Fruit fly (Drosophila melanogaster): Measurements from ENCODE around the gene Dh44.
"Not testable (repeated sequence)": the region's sequence is repeated elsewhere in the genome, so short reads cannot be mapped to it uniquely, and the experiment has no call there.

DNA sequence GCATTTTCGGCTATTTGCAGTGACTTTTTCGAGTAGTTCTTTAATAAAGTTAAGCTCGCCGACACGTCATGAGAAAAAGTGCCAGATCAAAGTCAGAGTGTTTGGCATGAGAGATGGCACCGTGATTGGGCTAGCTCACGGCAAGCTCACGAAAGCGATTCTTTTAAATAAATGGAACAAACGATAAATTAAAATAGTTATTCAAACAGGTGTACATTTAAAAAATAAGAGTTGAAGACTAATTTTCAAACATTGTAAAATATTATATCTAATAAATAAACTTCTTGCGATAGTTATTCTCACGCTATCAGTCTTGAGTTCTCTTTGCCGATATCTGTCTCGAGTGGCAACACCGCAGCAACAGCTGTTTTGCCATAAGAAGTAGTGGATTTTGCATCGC lies 47.4 kb downstream of the Dh44 start, which contains the start of the genes eca and CG18542:
- not testable (repeated sequence) for TF ChIP-seq Hr96 (GFP tag; optimal IDR thresholded peaks at IDR 0.05); CG7045 (GFP tag; optimal IDR thresholded peaks at IDR 0.05); bab1 (GFP tag; optimal IDR thresholded peaks at IDR 0.05); cic (GFP tag; optimal IDR thresholded peaks at IDR 0.05); CG1620 (GFP tag; optimal IDR thresholded peaks at IDR 0.05); CG33017 (tag; optimal IDR thresholded peaks at IDR 0.05); Crg-1 (GFP tag; optimal IDR thresholded peaks at IDR 0.05); ovo (GFP tag; optimal IDR thresholded peaks at IDR 0.05); CG5204 (GFP tag; optimal IDR thresholded peaks at IDR 0.05); CG12768 (GFP tag; optimal IDR thresholded peaks at IDR 0.05); CG14711 (tag; optimal IDR thresholded peaks at IDR 0.05); tj (GFP tag; optimal IDR thresholded peaks at IDR 0.05); Clk (GFP tag; optimal IDR thresholded peaks at IDR 0.05); toe (GFP tag; optimal IDR thresholded peaks at IDR 0.05)
